Fruit fly (Drosophila melanogaster) whole organism, wandering third instar larva: ENCODE results near the gene CG14990.

ENCODE experiments used
- Abd-B ChIP-seq: fragments of >200 bp; optimal IDR thresholded peaks from 2 replicates; lab custom pipeline; 2017; ENCODE audit warnings: missing biosample characterization, missing genetic modification characterization
- CG32264 ChIP-seq: fragments of 200-800 bp; sonication (Bioruptor generic); optimal IDR thresholded peaks from 2 replicates; lab custom pipeline; 2016; ENCODE audit warnings: missing biosample characterization, missing genetic modification characterization
- CrebA ChIP-seq: fragments of 200-800 bp; sonication (Bioruptor generic); optimal IDR thresholded peaks from 2 replicates; lab custom pipeline; 2016; ENCODE audit warnings: missing biosample characterization, mild to moderate bottlenecking, missing genetic modification characterization, borderline replicate concordance
- Dfd ChIP-seq: fragments of >200 bp; optimal IDR thresholded peaks from 2 replicates; lab custom pipeline; 2017; ENCODE audit warnings: missing biosample characterization, missing genetic modification characterization
- GATAd ChIP-seq: sonication (Bioruptor generic); optimal IDR thresholded peaks from 2 replicates; lab custom pipeline; 2016; ENCODE audit warnings: missing biosample characterization, missing genetic modification characterization
- Hnf4 ChIP-seq: fragments of 200-800 bp; sonication (Bioruptor generic); optimal IDR thresholded peaks from 2 replicates; lab custom pipeline; 2016; ENCODE audit warnings: missing biosample characterization, mild to moderate bottlenecking, missing genetic modification characterization
- Hr78 ChIP-seq: fragments of >200 bp; optimal IDR thresholded peaks from 2 replicates; lab custom pipeline; 2017; ENCODE audit warnings: missing biosample characterization, missing genetic modification characterization
- Hr83 ChIP-seq: fragments of 200-300 bp; sonication (Bioruptor generic); optimal IDR thresholded peaks from 2 replicates; lab custom pipeline; 2016; ENCODE audit warnings: missing biosample characterization, mild to moderate bottlenecking, missing genetic modification characterization, moderate library complexity; ENCODE audit not compliant: poor library complexity, severe bottlenecking
- Jra ChIP-seq: sonication (Bioruptor generic); optimal IDR thresholded peaks from 2 replicates; lab custom pipeline; 2016; ENCODE audit warnings: missing biosample characterization, missing genetic modification characterization
- Mio ChIP-seq: sonication (Bioruptor generic); optimal IDR thresholded peaks from 2 replicates; lab custom pipeline; 2016; ENCODE audit warnings: missing biosample characterization, missing genetic modification characterization
- Myc ChIP-seq: fragments of >200 bp; optimal IDR thresholded peaks from 2 replicates; lab custom pipeline; 2017
- N ChIP-seq: fragments of >200 bp; optimal IDR thresholded peaks from 2 replicates; lab custom pipeline; 2018; ENCODE audit warnings: missing biosample characterization, missing external identifiers, missing genetic modification characterization
- OdsH ChIP-seq: fragments of 200-800 bp; sonication (Bioruptor generic); optimal IDR thresholded peaks from 2 replicates; lab custom pipeline; 2016; ENCODE audit warnings: missing biosample characterization, mild to moderate bottlenecking, missing genetic modification characterization
- Rel ChIP-seq, 2 experiments: fragments of 200-800 bp; sonication (Bioruptor generic) in 1 of 2; optimal IDR thresholded peaks; 2 replicates in 1 of 2; 3 replicates in 1 of 2; lab custom pipeline; 2016 to 2019; ENCODE audit warnings: mild to moderate bottlenecking in 2 of 2, missing biosample characterization in 2 of 2, missing genetic modification characterization in 2 of 2, moderate library complexity in 1 of 2
- Sp1 ChIP-seq: fragments of 200-800 bp; sonication (Bioruptor generic); optimal IDR thresholded peaks from 3 replicates; lab custom pipeline; 2019; ENCODE audit warnings: missing biosample characterization, mild to moderate bottlenecking, missing genetic modification characterization, moderate library complexity
- Vsx2 ChIP-seq: fragments of 200-300, 225-300 bp; sonication (Bioruptor generic); optimal IDR thresholded peaks from 2 replicates; lab custom pipeline; 2018; ENCODE audit warnings: missing biosample characterization, missing genetic modification characterization; ENCODE audit not compliant: partially characterized antibody
- br ChIP-seq: fragments of 200-800 bp; sonication (Bioruptor generic); optimal IDR thresholded peaks from 2 replicates; lab custom pipeline; 2016; ENCODE audit warnings: missing biosample characterization, missing genetic modification characterization
- brk ChIP-seq: fragments of 200-800 bp; sonication (Bioruptor generic); optimal IDR thresholded peaks from 2 replicates; lab custom pipeline; 2016; ENCODE audit warnings: missing biosample characterization, mild to moderate bottlenecking, missing genetic modification characterization
- dl ChIP-seq, 2 experiments: fragments of 175-275, 200-275 bp in 1 of 2; fragments of 200-275 bp in 1 of 2; sonication (Bioruptor generic); optimal IDR thresholded peaks; lab custom pipeline; 2018; ENCODE audit warnings: mild to moderate bottlenecking in 2 of 2, missing biosample characterization in 2 of 2, missing genetic modification characterization in 2 of 2, moderate library complexity in 2 of 2; ENCODE audit not compliant: partially characterized antibody in 2 of 2, insufficient read depth in 1 of 2
- dmrt93B ChIP-seq: fragments of 200-800 bp; sonication (Bioruptor generic); optimal IDR thresholded peaks from 2 replicates; lab custom pipeline; 2018; ENCODE audit warnings: missing biosample characterization, mild to moderate bottlenecking, missing genetic modification characterization
- dsf ChIP-seq: sonication (Bioruptor generic); optimal IDR thresholded peaks from 2 replicates; lab custom pipeline; 2016; ENCODE audit warnings: missing biosample characterization, missing genetic modification characterization, borderline replicate concordance
- ey ChIP-seq: fragments of 200-800 bp; sonication (Bioruptor generic); optimal IDR thresholded peaks from 2 replicates; lab custom pipeline; 2016; ENCODE audit warnings: missing biosample characterization, missing genetic modification characterization
- foxo ChIP-seq, 2 experiments: fragments of 200-800 bp; sonication (Bioruptor generic); optimal IDR thresholded peaks; 2 replicates in 1 of 2; 3 replicates in 1 of 2; lab custom pipeline; 2016 to 2017; ENCODE audit warnings: missing biosample characterization in 2 of 2, missing genetic modification characterization in 2 of 2
- fru ChIP-seq: fragments of 200-800 bp; sonication (Bioruptor generic); optimal IDR thresholded peaks from 3 replicates; lab custom pipeline; 2016; ENCODE audit warnings: missing biosample characterization, mild to moderate bottlenecking, missing genetic modification characterization
- h ChIP-seq: fragments of 200-800 bp; sonication (Bioruptor generic); optimal IDR thresholded peaks from 3 replicates; lab custom pipeline; 2016; ENCODE audit warnings: missing biosample characterization, mild to moderate bottlenecking, missing genetic modification characterization
- lola ChIP-seq: fragments of >200 bp; optimal IDR thresholded peaks from 2 replicates; lab custom pipeline; 2017; ENCODE audit warnings: missing biosample characterization, missing genetic modification characterization
- pan ChIP-seq: fragments of >200 bp; optimal IDR thresholded peaks from 2 replicates; lab custom pipeline; 2017
- psq ChIP-seq: fragments of 200-800 bp; sonication (Bioruptor generic); optimal IDR thresholded peaks from 3 replicates; lab custom pipeline; 2017; ENCODE audit warnings: missing biosample characterization, mild to moderate bottlenecking, missing genetic modification characterization, moderate library complexity
- rgr ChIP-seq: fragments of 200-800 bp; sonication (Bioruptor generic); optimal IDR thresholded peaks from 3 replicates; lab custom pipeline; 2016; ENCODE audit warnings: missing biosample characterization, mild to moderate bottlenecking, missing genetic modification characterization
- sv ChIP-seq: fragments of 200-800 bp; sonication (Bioruptor generic); optimal IDR thresholded peaks from 3 replicates; lab custom pipeline; 2016; ENCODE audit warnings: missing biosample characterization, missing genetic modification characterization
- tai ChIP-seq: sonication (Bioruptor generic); optimal IDR thresholded peaks from 2 replicates; lab custom pipeline; 2016; ENCODE audit warnings: missing biosample characterization, missing genetic modification characterization
- usp ChIP-seq: fragments of >200 bp; optimal IDR thresholded peaks from 2 replicates; lab custom pipeline; 2017; ENCODE audit warnings: missing biosample characterization, missing genetic modification characterization
- woc ChIP-seq: sonication (Bioruptor generic); optimal IDR thresholded peaks from 2 replicates; lab custom pipeline; 2016; ENCODE audit warnings: missing biosample characterization, mild to moderate bottlenecking, missing genetic modification characterization

CG14990 gene

DNA sequence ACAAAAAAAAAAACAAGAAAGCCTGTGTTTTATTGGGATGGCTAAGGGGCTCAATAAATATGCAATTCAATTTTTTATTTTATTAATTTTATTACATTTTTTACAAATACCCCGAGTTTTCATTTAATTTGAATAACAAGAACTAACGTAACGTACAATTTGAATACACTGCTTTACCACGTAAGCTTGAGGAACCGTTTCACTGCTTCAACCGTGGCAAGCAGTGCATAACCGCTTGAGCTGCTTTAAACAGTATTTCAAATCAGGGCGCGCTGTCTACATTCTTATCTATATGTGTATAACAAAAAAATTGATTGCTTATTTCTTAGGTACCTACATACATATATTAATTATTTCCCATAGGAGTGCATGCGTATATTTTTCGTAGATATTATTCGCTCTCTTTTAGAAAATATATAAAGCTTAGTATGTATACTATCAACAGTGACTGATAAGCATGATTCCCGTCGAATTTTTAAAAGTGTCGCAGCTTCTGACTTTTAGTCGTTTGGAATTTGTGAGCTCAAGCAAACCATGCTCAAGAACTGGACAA, at the start of gene CG14990:
CG14990 (plus strand) TSS at position 503 of the 553 bp plus-strand sequence.
- peak; percentile 87 for TF ChIP-seq N (GFP tag; lab: Kevin White, UChicago)
- no peak for TF ChIP-seq Mio (GFP tag; lab: Kevin White, UChicago)
- TF ChIP-seq Myc = peak; percentile 95
- TF ChIP-seq Dfd (GFP tag; lab: Kevin White, UChicago) = no peak
- no peak for TF ChIP-seq lola

DNA sequence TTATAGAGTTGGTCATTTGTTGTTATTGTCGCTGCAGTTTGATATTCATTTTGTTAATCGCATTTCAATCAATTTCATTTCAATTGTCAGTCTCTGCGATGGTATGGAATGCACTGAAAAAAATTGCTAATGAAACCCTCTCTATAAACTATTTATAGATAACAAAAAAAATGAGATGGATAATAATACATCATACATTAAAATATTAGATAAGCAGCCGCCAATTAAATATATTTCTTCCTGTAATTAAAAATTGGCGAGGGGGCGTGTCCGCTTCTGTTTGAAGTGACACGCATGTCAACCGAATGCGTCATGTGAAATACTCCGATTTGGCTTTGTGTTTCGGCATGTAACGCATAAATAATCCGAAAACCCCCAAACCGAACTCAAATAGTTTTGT, 48.5 kb upstream of the CG14990 start:
- TF ChIP-seq Rel (GFP tag; optimal IDR thresholded peaks at IDR 0.05; lab: Kevin White, UChicago) (no peak), Rel (tag; optimal IDR thresholded peaks at IDR 0.05; lab: Kevin White, UChicago) (no peak), br (GFP tag; lab: Kevin White, UChicago) (no peak), N (GFP tag; lab: Kevin White, UChicago) (no peak), Hr83 (GFP tag; lab: Kevin White, UChicago) (no peak), dl (GFP tag; optimal IDR thresholded peaks at IDR 0.05; lab: Kevin White, UChicago; ENCODE audit: insufficient read depth in 1 of 2, partially characterized antibody in 2 of 2) (no peak), sv (no peak), OdsH (GFP tag; lab: Kevin White, UChicago) (no peak), fru (GFP tag; lab: Kevin White, UChicago) (no peak), woc (no peak), Hnf4 (GFP tag; lab: Kevin White, UChicago) (no peak), h (GFP tag; lab: Kevin White, UChicago) (no peak), dsf (GFP tag; lab: Kevin White, UChicago) (no peak), psq (no peak), Abd-B (GFP tag; lab: Kevin White, UChicago) (no peak), Vsx2 (GFP tag; lab: Kevin White, UChicago) (no peak)

DNA sequence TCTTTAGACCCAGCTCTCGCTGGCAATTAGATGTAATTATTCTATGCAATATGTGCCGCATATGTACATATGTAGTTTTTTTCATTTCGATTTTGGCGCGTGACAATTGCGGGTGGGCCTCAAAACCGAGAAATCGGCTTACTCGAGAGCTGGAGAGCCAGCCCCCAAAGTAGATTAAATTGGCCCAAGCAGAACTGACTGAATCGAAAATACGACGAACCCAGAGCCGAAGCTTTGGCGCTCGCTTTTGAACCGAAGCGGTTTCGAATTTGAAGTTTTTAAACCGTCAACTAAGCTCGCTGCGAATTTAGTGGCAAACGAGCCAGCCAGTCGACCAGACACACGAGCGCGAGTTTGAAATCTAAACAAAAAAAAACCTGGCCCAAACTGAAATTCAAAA, 46.7 kb upstream of the CG14990 start, which contains the start of gene CG1136:
CG1136 (plus strand) TSS at position 308 of the 400 bp plus-strand sequence.
- TF ChIP-seq brk (no peak), rgr (GFP tag; lab: Kevin White, UChicago) (no peak), h (GFP tag; lab: Kevin White, UChicago) (no peak), GATAd (no peak), CrebA (GFP tag; lab: Kevin White, UChicago) (no peak), fru (GFP tag; lab: Kevin White, UChicago) (no peak), Abd-B (GFP tag; lab: Kevin White, UChicago) (no peak), dmrt93B (no peak)

DNA sequence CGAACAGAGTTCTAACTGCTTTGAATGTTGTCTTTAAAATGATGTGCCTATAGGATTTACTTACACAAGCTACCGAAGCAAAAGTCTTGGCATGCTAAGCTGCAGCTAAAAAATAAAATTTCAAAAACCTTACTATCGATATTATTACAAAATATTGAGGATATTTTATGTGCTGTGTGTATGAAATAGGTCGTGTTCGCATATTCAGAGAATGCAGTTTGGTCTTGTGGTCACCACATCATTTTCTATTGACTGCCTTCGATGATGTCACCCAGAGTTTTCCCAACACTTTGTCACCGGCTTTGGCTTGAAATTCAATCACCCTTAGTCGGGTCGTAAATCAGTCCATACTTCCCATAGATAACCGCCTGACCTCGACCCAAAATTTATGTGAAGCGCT, 45.4 kb upstream of the CG14990 start, which contains the start of gene Dpy-30L2:
Dpy-30L2 (minus strand) TSS at position 101 of the 400 bp plus-strand sequence.
- TF ChIP-seq Mio (GFP tag; lab: Kevin White, UChicago) (no peak), Hnf4 (GFP tag; lab: Kevin White, UChicago) (no peak), ey (no peak), tai (GFP tag; lab: Kevin White, UChicago) (no peak), dl (GFP tag; optimal IDR thresholded peaks at IDR 0.05; lab: Kevin White, UChicago; ENCODE audit: insufficient read depth in 1 of 2, partially characterized antibody in 2 of 2) (no peak), fru (GFP tag; lab: Kevin White, UChicago) (no peak), CG32264 (GFP tag; lab: Kevin White, UChicago) (no peak), foxo (GFP tag; optimal IDR thresholded peaks at IDR 0.05; lab: Kevin White, UChicago) (no peak), Vsx2 (GFP tag; lab: Kevin White, UChicago) (no peak), br (GFP tag; lab: Kevin White, UChicago) (no peak), Dfd (GFP tag; lab: Kevin White, UChicago) (no peak), psq (no peak), OdsH (GFP tag; lab: Kevin White, UChicago) (no peak), h (GFP tag; lab: Kevin White, UChicago) (no peak), Sp1 (GFP tag; lab: Kevin White, UChicago) (no peak)

DNA sequence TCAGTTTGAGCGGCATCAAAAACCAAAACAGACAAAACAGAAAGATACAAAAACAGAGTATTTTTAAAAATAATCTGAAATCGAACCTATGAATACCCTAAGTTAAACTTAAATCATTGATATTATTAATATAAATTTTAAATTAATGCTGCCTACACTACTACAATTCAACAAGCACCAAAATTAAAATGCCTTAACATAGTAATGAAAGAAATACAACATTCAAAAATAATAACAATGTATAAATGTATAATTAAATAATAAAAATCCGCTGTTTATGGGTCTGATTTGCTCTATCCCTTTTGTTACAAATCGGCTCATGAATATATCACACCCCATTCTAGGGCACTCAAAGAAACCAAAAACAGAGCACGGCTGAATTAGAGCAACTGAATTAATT, 43.9 kb upstream of the CG14990 start:
- no peak for TF ChIP-seq CG32264 (GFP tag; lab: Kevin White, UChicago)
- no peak for TF ChIP-seq pan (lab: Kevin White, UChicago)
- no peak for TF ChIP-seq Jra (GFP tag; lab: Kevin White, UChicago)
- no peak for TF ChIP-seq woc
- TF ChIP-seq GATAd = no peak
- TF ChIP-seq Hr83 (GFP tag; lab: Kevin White, UChicago) = no peak
- TF ChIP-seq fru (GFP tag; lab: Kevin White, UChicago) = no peak
- TF ChIP-seq dl (GFP tag; optimal IDR thresholded peaks at IDR 0.05; lab: Kevin White, UChicago; ENCODE audit: insufficient read depth in 1 of 2, partially characterized antibody in 2 of 2) = no peak
- no peak for TF ChIP-seq psq
- TF ChIP-seq usp (GFP tag; lab: Kevin White, UChicago) = no peak
- no peak for TF ChIP-seq tai (GFP tag; lab: Kevin White, UChicago)
- no peak for TF ChIP-seq CrebA (GFP tag; lab: Kevin White, UChicago)
- TF ChIP-seq Rel (GFP tag; optimal IDR thresholded peaks at IDR 0.05; lab: Kevin White, UChicago) = no peak
- no peak for TF ChIP-seq Rel (tag; optimal IDR thresholded peaks at IDR 0.05; lab: Kevin White, UChicago)
- no peak for TF ChIP-seq Hr78
- TF ChIP-seq Vsx2 (GFP tag; lab: Kevin White, UChicago) = no peak
- TF ChIP-seq, all 38 proteins: peak for 0
